Worm (Caenorhabditis elegans): ENCODE measurements around the gene Y39B6A.5.

The Y39B6A.5 gene

DNA sequence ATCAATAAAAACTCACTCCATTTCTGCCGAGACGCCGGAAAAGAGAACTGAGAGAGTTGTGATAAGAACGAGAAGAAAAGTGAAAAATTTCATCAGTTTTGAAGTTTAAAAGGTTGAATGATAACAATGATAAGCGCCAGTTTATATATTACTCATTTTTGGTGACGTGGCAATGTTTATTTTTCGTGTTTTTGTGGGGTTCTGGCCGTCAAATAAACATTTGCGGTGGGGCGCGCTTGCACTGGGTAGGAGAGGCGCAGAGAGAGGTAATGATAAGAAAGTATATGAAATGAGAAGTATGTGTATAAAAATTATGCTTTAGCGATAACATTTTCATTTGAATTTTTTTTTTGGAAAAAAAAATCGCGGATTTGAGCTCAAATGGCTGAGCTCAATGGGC is at the start of gene Y39B6A.5 (continued):
- no peak for TF ChIP-seq snpc-1.3 (tag; optimal IDR thresholded peaks at IDR 0.05; ENCODE audit: insufficient read depth)
- TF ChIP-seq ztf-26 (tag; optimal IDR thresholded peaks at IDR 0.05) = no peak
- no peak for TF ChIP-seq athp-1 (tag; optimal IDR thresholded peaks at IDR 0.05)
- no peak for TF ChIP-seq nhr-120 (GFP tag; IDR thresholded peaks at IDR 0.05)
- no peak for TF ChIP-seq sptf-2 (GFP tag; optimal IDR thresholded peaks at IDR 0.05)
- no peak for TF ChIP-seq lsy-27 (tag; optimal IDR thresholded peaks at IDR 0.05; ENCODE audit: borderline replicate concordance, insufficient read depth)
- TF ChIP-seq lin-35 (GFP tag; optimal IDR thresholded peaks at IDR 0.05) = no peak
- no peak for TF ChIP-seq F57C9.4 (tag; optimal IDR thresholded peaks at IDR 0.05)
- TF ChIP-seq ZK185.1 (tag; optimal IDR thresholded peaks at IDR 0.05; ENCODE audit: poor library complexity, severe bottlenecking) = no peak
- TF ChIP-seq dpl-1 (GFP tag; optimal IDR thresholded peaks at IDR 0.05) = no peak
- TF ChIP-seq egl-18 (GFP tag; IDR thresholded peaks at IDR 0.05) = no peak
- no peak for TF ChIP-seq F37B4.10 (GFP tag; IDR thresholded peaks at IDR 0.05)
- TF ChIP-seq hlh-12 (tag; optimal IDR thresholded peaks at IDR 0.05) = no peak
- no peak for TF ChIP-seq F55B11.4 (tag; optimal IDR thresholded peaks at IDR 0.05; ENCODE audit: borderline replicate concordance, insufficient read depth)
- no peak for TF ChIP-seq bed-2 (GFP tag; IDR thresholded peaks at IDR 0.05)
- TF ChIP-seq rpc-1 (optimal IDR thresholded peaks at IDR 0.05) = no peak
- no peak for TF ChIP-seq rpc-1 (tag; optimal IDR thresholded peaks at IDR 0.05)
- no peak for TF ChIP-seq aptf-2 (GFP tag; conservative IDR thresholded peaks at IDR 0.05)
- no peak; the same call in 1 of the 2 replicates for TF ChIP-seq cebp-1 (GFP tag; IDR thresholded peaks at IDR 0.05)
- peak; percentile 80 for TF ChIP-seq cebp-1 (tag; optimal IDR thresholded peaks at IDR 0.05)
- peak; percentile 97 for TF ChIP-seq nhr-80 (tag; optimal IDR thresholded peaks at IDR 0.05)
- TF ChIP-seq B0019.2 (GFP tag; conservative IDR thresholded peaks at IDR 0.05) = no peak
- no peak for TF ChIP-seq madf-8 (GFP tag; conservative IDR thresholded peaks at IDR 0.05)
- TF ChIP-seq ceh-91 (GFP tag; IDR thresholded peaks at IDR 0.05) = no peak
- no peak for TF ChIP-seq F49E8.2 (tag; optimal IDR thresholded peaks at IDR 0.05; ENCODE audit: insufficient read depth)
- no peak for TF ChIP-seq unc-130 (GFP tag; optimal IDR thresholded peaks at IDR 0.05)
- TF ChIP-seq egrh-3 (GFP tag; IDR thresholded peaks at IDR 0.05) = no peak
- no peak for TF ChIP-seq lag-1 (GFP tag; IDR thresholded peaks at IDR 0.05)
- no peak for TF ChIP-seq nhr-27 (tag; optimal IDR thresholded peaks at IDR 0.05)
- no peak for TF ChIP-seq ztf-28 (GFP tag; IDR thresholded peaks at IDR 0.05)
- TF ChIP-seq attf-3 (GFP tag; conservative IDR thresholded peaks at IDR 0.05) = no peak
- no peak for TF ChIP-seq hmg-20 (GFP tag; IDR thresholded peaks at IDR 0.05)
- peak; percentile 6 for TF ChIP-seq K12H6.12 (tag; optimal IDR thresholded peaks at IDR 0.05)
- no peak for TF ChIP-seq chd-7 (tag; optimal IDR thresholded peaks at IDR 0.05)
- no peak for TF ChIP-seq rec-8 (tag; optimal IDR thresholded peaks at IDR 0.05)
- no peak for TF ChIP-seq ama-1 (optimal IDR thresholded peaks at IDR 0.05)
- no peak for TF ChIP-seq ama-1 (GFP tag; optimal IDR thresholded peaks at IDR 0.05)
- TF ChIP-seq zim-3 (tag; optimal IDR thresholded peaks at IDR 0.05) = no peak
- TF ChIP-seq ets-4 (GFP tag; optimal IDR thresholded peaks at IDR 0.05) = peak; percentile 74
- TF ChIP-seq him-1 (tag; optimal IDR thresholded peaks at IDR 0.05) = no peak
- no peak for TF ChIP-seq T26A5.8 (tag; optimal IDR thresholded peaks at IDR 0.05)
- TF ChIP-seq efl-1 (GFP tag; optimal IDR thresholded peaks at IDR 0.05) = no peak
- no peak for TF ChIP-seq ceh-79 (tag; optimal IDR thresholded peaks at IDR 0.05)
- TF ChIP-seq tbp1 (GFP tag; optimal IDR thresholded peaks at IDR 0.05) = peak; percentile 64
- no peak for TF ChIP-seq sea-2 (GFP tag; IDR thresholded peaks at IDR 0.05)
- no peak for TF ChIP-seq Y53F4B.3 (GFP tag; IDR thresholded peaks at IDR 0.05)
- TF ChIP-seq madf-10 (tag; optimal IDR thresholded peaks at IDR 0.05) = peak; percentile 34
- TF ChIP-seq ztf-25 (GFP tag; IDR thresholded peaks at IDR 0.05) = no peak
- peak; percentile 91 for TF ChIP-seq ztf-22 (GFP tag; optimal IDR thresholded peaks at IDR 0.05)
- TF ChIP-seq mel-28 (tag; optimal IDR thresholded peaks at IDR 0.05; ENCODE audit: borderline replicate concordance) = no peak
